Fruit fly (Drosophila melanogaster) whole organism, embryonic: Measurements from ENCODE around the gene Idh3g.

Experiments used
- Aef1 ChIP-seq: fragments of 200-800 bp; sonication (Bioruptor generic); IDR thresholded peaks from 3 replicates; pipeline ENCODE4 v1.3.6; 2022; ENCODE audit warnings: missing biosample characterization, missing genetic modification characterization
- Awh ChIP-seq: fragments of 200-800 bp; sonication (Bioruptor generic); IDR thresholded peaks from 2 replicates; pipeline ENCODE4, ENCODE4 v1.3.6; 2022; ENCODE audit warnings: missing biosample characterization, missing genetic modification characterization
- Blimp-1 ChIP-seq: fragments of 200-800 bp; sonication (Bioruptor generic); optimal IDR thresholded peaks from 3 replicates; lab custom pipeline; 2018; ENCODE audit warnings: missing biosample characterization, missing genetic modification characterization, mild to moderate bottlenecking, moderate library complexity, missing genetic modification reagents
- CG10267 ChIP-seq: fragments of 200-800 bp; sonication (Bioruptor generic); optimal IDR thresholded peaks from 2 replicates; lab custom pipeline; 2018; ENCODE audit warnings: missing biosample characterization, mild to moderate bottlenecking, missing genetic modification characterization, moderate library complexity
- CG10462 ChIP-seq: fragments of 200-800 bp; sonication (Bioruptor generic); optimal IDR thresholded peaks from 2 replicates; lab custom pipeline; 2016; ENCODE audit warnings: missing biosample characterization, missing genetic modification characterization
- CG11247 ChIP-seq: fragments of 200-800 bp; sonication (Bioruptor generic); IDR thresholded peaks from 2 replicates; pipeline ENCODE4 v1.3.6; 2022; ENCODE audit warnings: missing biosample characterization, missing genetic modification characterization
- CG11456 ChIP-seq: fragments of 200-800 bp; sonication (Bioruptor generic); IDR thresholded peaks from 3 replicates; pipeline ENCODE4 v1.3.6; 2022; ENCODE audit warnings: missing biosample characterization, missing genetic modification characterization
- CG12219 ChIP-seq: fragments of 200-800 bp; sonication (Bioruptor generic); optimal IDR thresholded peaks from 3 replicates; lab custom pipeline; 2018; ENCODE audit warnings: missing biosample characterization, mild to moderate bottlenecking, missing genetic modification characterization
- CG12942 ChIP-seq: fragments of 200-800 bp; sonication (Bioruptor generic); optimal IDR thresholded peaks from 3 replicates; lab custom pipeline; 2016; ENCODE audit warnings: missing biosample characterization, missing genetic modification characterization
- CG14441 ChIP-seq: fragments of 200-800 bp; sonication (Bioruptor generic); IDR thresholded peaks from 2 replicates; pipeline ENCODE4 v1.3.6; 2022; ENCODE audit warnings: missing biosample characterization, missing genetic modification characterization
- CG1602 ChIP-seq: fragments of 200-800 bp; sonication (Bioruptor generic); optimal IDR thresholded peaks from 3 replicates; lab custom pipeline; 2016; ENCODE audit warnings: missing biosample characterization, missing genetic modification characterization
- CG1603 ChIP-seq: fragments of 200-800 bp; sonication (Bioruptor generic); optimal IDR thresholded peaks from 2 replicates; lab custom pipeline; 2019; ENCODE audit warnings: missing biosample characterization, mild to moderate bottlenecking, missing genetic modification characterization, moderate library complexity
- CG16779 ChIP-seq: fragments of 200-800 bp; sonication (Bioruptor generic); IDR thresholded peaks from 2 replicates; pipeline ENCODE4 v1.3.6; 2022; ENCODE audit warnings: missing biosample characterization, missing genetic modification characterization
- CG17361 ChIP-seq: fragments of 200-800 bp; sonication (Bioruptor generic); IDR thresholded peaks from 3 replicates; pipeline ENCODE4 v1.3.6; 2022; ENCODE audit warnings: missing biosample characterization, missing genetic modification characterization
- CG1832 ChIP-seq: fragments of 200-800 bp; sonication (Bioruptor generic); optimal IDR thresholded peaks from 2 replicates; lab custom pipeline; 2017; ENCODE audit warnings: missing biosample characterization, mild to moderate bottlenecking, missing genetic modification characterization, inconsistent platforms
- CG18764 ChIP-seq: fragments of 200-800 bp; sonication (Bioruptor generic); optimal IDR thresholded peaks from 3 replicates; lab custom pipeline; 2016; ENCODE audit warnings: missing biosample characterization, missing genetic modification characterization
- CG2116 ChIP-seq: fragments of 200-800 bp; sonication (Bioruptor generic); optimal IDR thresholded peaks from 3 replicates; lab custom pipeline; 2018; ENCODE audit warnings: missing biosample characterization, mild to moderate bottlenecking, missing genetic modification characterization
- CG2712 ChIP-seq: fragments of 200-800 bp; optimal IDR thresholded peaks from 3 replicates; lab custom pipeline; 2019; ENCODE audit warnings: missing biosample characterization, mild to moderate bottlenecking, missing genetic modification characterization, moderate library complexity
- CG3065 ChIP-seq: fragments of 200-800 bp; sonication (Bioruptor generic); optimal IDR thresholded peaks from 2 replicates; lab custom pipeline; 2016; ENCODE audit warnings: missing biosample characterization, missing genetic modification characterization
- CG31224 ChIP-seq: fragments of 200-800 bp; sonication (Bioruptor generic); IDR thresholded peaks from 2 replicates; pipeline ENCODE4 v1.3.6; 2022; ENCODE audit warnings: missing biosample characterization, missing genetic modification characterization
- CG9609 ChIP-seq: fragments of 200-800 bp; sonication (Bioruptor generic); optimal IDR thresholded peaks from 3 replicates; lab custom pipeline; 2016; ENCODE audit warnings: missing biosample characterization, missing genetic modification characterization
- CG9727 ChIP-seq: fragments of 200-800 bp; sonication (Bioruptor generic); optimal IDR thresholded peaks from 3 replicates; lab custom pipeline; 2017; ENCODE audit warnings: missing biosample characterization, mild to moderate bottlenecking, missing genetic modification characterization
- CkIIα-i1 ChIP-seq: fragments of 200-800 bp; sonication (Bioruptor generic); IDR thresholded peaks from 2 replicates; pipeline ENCODE4 v1.3.6; 2022; ENCODE audit warnings: missing biosample characterization, missing genetic modification characterization
- D19B ChIP-seq: fragments of 200-800 bp; sonication (Bioruptor generic); optimal IDR thresholded peaks from 2 replicates; lab custom pipeline; 2017; ENCODE audit warnings: missing biosample characterization, mild to moderate bottlenecking, missing genetic modification characterization
- Dad ChIP-seq: fragments of 200-800 bp; sonication (Bioruptor generic); optimal IDR thresholded peaks from 3 replicates; lab custom pipeline; 2016; ENCODE audit warnings: missing biosample characterization, missing genetic modification characterization
- Dip3 ChIP-seq: fragments of 200-800 bp; sonication (Bioruptor generic); optimal IDR thresholded peaks from 3 replicates; lab custom pipeline; 2016; ENCODE audit warnings: missing biosample characterization, missing genetic modification characterization
- MBD-R2 ChIP-seq: fragments of 200-800 bp; sonication (Bioruptor generic); IDR thresholded peaks from 2 replicates; pipeline ENCODE4 v1.3.6; 2022; ENCODE audit warnings: missing biosample characterization, missing genetic modification characterization
- Nf-YA ChIP-seq: fragments of 200-800 bp; sonication (Bioruptor generic); IDR thresholded peaks from 2 replicates; pipeline ENCODE4 v1.3.6; 2022; ENCODE audit warnings: missing biosample characterization, missing genetic modification characterization
- Optix ChIP-seq: fragments of 200-800 bp; sonication (Bioruptor generic); IDR thresholded peaks from 3 replicates; pipeline ENCODE4 v1.3.6; 2022; ENCODE audit warnings: missing biosample characterization, missing genetic modification characterization
- Sox102F ChIP-seq: fragments of 200-800 bp; sonication (Bioruptor generic); optimal IDR thresholded peaks from 2 replicates; lab custom pipeline; 2018; ENCODE audit warnings: missing biosample characterization, mild to moderate bottlenecking, missing genetic modification characterization, moderate library complexity
- al ChIP-seq: fragments of 200-800 bp; sonication (Bioruptor generic); IDR thresholded peaks from 2 replicates; pipeline ENCODE4 v1.3.6; 2022; ENCODE audit warnings: missing biosample characterization, missing genetic modification characterization
- aop ChIP-seq: fragments of 200-800 bp; sonication (Bioruptor generic); IDR thresholded peaks from 2 replicates; pipeline ENCODE4 v1.3.6; 2022; ENCODE audit warnings: missing biosample characterization, missing genetic modification characterization
- btn ChIP-seq: fragments of 200-800 bp; sonication (Bioruptor generic); optimal IDR thresholded peaks from 2 replicates; lab custom pipeline; 2016; ENCODE audit warnings: missing biosample characterization, missing genetic modification characterization
- chif ChIP-seq, 2 experiments: fragments of 200-800 bp; sonication (Bioruptor generic); optimal IDR thresholded peaks; 3 replicates each; lab custom pipeline; 2016; ENCODE audit warnings: missing biosample characterization in 2 of 2, missing genetic modification characterization in 2 of 2
- ci ChIP-seq: fragments of 200-800 bp; sonication (Bioruptor generic); IDR thresholded peaks from 3 replicates; pipeline ENCODE4 v1.3.6; 2022; ENCODE audit warnings: missing biosample characterization, missing genetic modification characterization
- dysf ChIP-seq: fragments of 200-800 bp; sonication (Bioruptor generic); IDR thresholded peaks from 3 replicates; pipeline ENCODE4 v1.3.6; 2022; ENCODE audit warnings: missing biosample characterization, missing genetic modification characterization
- eyg ChIP-seq: fragments of 200-800 bp; sonication (Bioruptor generic); optimal IDR thresholded peaks from 3 replicates; lab custom pipeline; 2016; ENCODE audit warnings: missing biosample characterization, missing genetic modification characterization
- fd102C ChIP-seq: fragments of 200-800 bp; sonication (Bioruptor generic); optimal IDR thresholded peaks from 2 replicates; lab custom pipeline; 2018; ENCODE audit warnings: missing biosample characterization, mild to moderate bottlenecking, missing genetic modification characterization, moderate library complexity
- fd64A ChIP-seq: fragments of 200-800 bp; sonication (Bioruptor generic); optimal IDR thresholded peaks from 3 replicates; lab custom pipeline; 2018; ENCODE audit warnings: missing biosample characterization, mild to moderate bottlenecking, missing genetic modification characterization
- fd96Cb ChIP-seq: fragments of 200-800 bp; sonication (Bioruptor generic); optimal IDR thresholded peaks from 2 replicates; lab custom pipeline; 2018; ENCODE audit warnings: missing biosample characterization, mild to moderate bottlenecking, missing genetic modification characterization, moderate library complexity
- gro ChIP-seq: fragments of 200-800 bp; sonication (Bioruptor generic); optimal IDR thresholded peaks from 2 replicates; lab custom pipeline; 2016; ENCODE audit warnings: missing biosample characterization, missing genetic modification characterization
- h ChIP-seq: fragments of >200 bp; optimal IDR thresholded peaks from 2 replicates; lab custom pipeline; 2017
- insv ChIP-seq, 2 experiments: fragments of 200-800 bp; sonication (Bioruptor generic); optimal IDR thresholded peaks; 3 replicates each; lab custom pipeline; 2016 to 2018; ENCODE audit warnings: missing biosample characterization in 2 of 2, missing genetic modification characterization in 2 of 2
- inv ChIP-seq: fragments of 200-800 bp; sonication (Bioruptor generic); IDR thresholded peaks from 2 replicates; pipeline ENCODE4 v1.3.6; 2022; ENCODE audit warnings: missing biosample characterization, missing genetic modification characterization; ENCODE audit not compliant: partially characterized antibody
- onecut ChIP-seq: fragments of 200-800 bp; sonication (Bioruptor generic); IDR thresholded peaks from 2 replicates; pipeline ENCODE4 v1.3.6; 2022; ENCODE audit warnings: missing biosample characterization, missing genetic modification characterization
- org-1 ChIP-seq: fragments of 200-800 bp; sonication (Bioruptor generic); optimal IDR thresholded peaks from 2 replicates; lab custom pipeline; 2017; ENCODE audit warnings: missing biosample characterization, missing genetic modification characterization
- sima ChIP-seq: fragments of 200-800 bp; sonication (Bioruptor generic); optimal IDR thresholded peaks from 2 replicates; lab custom pipeline; 2016; ENCODE audit warnings: missing biosample characterization, missing genetic modification characterization
- slou ChIP-seq: fragments of 200-800 bp; sonication (Bioruptor generic); optimal IDR thresholded peaks from 3 replicates; lab custom pipeline; 2016; ENCODE audit warnings: missing biosample characterization, missing genetic modification characterization
- sna ChIP-seq: fragments of 200-800 bp; sonication (Bioruptor generic); IDR thresholded peaks from 2 replicates; pipeline ENCODE4 v1.3.6; 2022; ENCODE audit warnings: missing biosample characterization, missing genetic modification characterization; ENCODE audit not compliant: partially characterized antibody
- so ChIP-seq: fragments of 200-800 bp; sonication (Bioruptor generic); IDR thresholded peaks from 3 replicates; pipeline ENCODE4 v1.3.6; 2022; ENCODE audit warnings: missing biosample characterization, missing genetic modification characterization
- ssp ChIP-seq: fragments of 200-800 bp; sonication (Bioruptor generic); IDR thresholded peaks from 2 replicates; pipeline ENCODE4 v1.3.6; 2022; ENCODE audit warnings: missing biosample characterization, missing genetic modification characterization

Idh3g gene

DNA sequence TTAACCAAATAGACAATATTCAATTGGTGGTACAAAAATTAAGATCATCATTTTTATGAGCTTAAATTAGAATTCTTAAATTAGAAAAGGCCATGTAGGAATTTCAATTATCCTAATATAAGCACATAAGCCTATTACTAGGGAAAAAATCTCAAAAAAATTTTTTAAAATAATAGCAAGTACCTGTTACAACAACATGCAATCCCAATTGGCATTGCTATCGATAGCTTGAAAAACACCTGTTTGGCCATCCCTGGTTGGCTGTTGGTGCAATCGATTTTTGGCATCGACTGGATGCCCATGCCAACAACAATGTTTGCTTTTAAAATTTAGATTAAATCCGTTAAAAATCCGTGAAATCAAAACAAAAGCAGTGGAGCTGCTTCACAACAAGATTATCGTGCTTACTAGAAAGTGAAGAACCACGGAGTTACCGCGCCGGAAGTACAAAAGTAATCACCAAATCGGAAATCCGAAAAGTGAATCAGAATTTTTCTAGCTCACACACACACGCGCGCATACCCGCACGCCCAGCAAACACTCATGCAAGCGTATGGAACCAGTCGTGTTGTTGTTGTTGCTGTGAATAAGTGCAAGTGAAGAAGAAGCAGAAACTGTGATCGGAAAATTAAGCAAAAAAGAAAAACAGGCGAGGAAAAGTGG is 19.0 kb upstream of the Idh3g start, which contains the start of gene RASSF8 (continued):
- no peak for TF ChIP-seq CG12219 (GFP tag; lab: Kevin White, UChicago)
- peak; percentile 26; the same call in 1 of the 2 replicates for TF ChIP-seq CG31224 (GFP tag; lab: Robert Waterston, UW)
- no peak for TF ChIP-seq CG1832
- no peak for TF ChIP-seq CG10462 (GFP tag; lab: Kevin White, UChicago)
- TF ChIP-seq h (lab: Kevin White, UChicago): no peak
- TF ChIP-seq org-1: no peak
- TF ChIP-seq ci (GFP tag; lab: Robert Waterston, UW): 0 out of 3 replicates have a peak, but pooled peaks have one; percentile 7
- no peak for TF ChIP-seq CG10267 (tag; lab: Kevin White, UChicago)
- peak; percentile 86 for TF ChIP-seq Blimp-1 (GFP tag; lab: Kevin White, UChicago)
- no peak for TF ChIP-seq CG9609 (GFP tag; lab: Kevin White, UChicago)
- no peak for TF ChIP-seq CG11247 (GFP tag; lab: Robert Waterston, UW)
- 0 out of 2 replicates have a peak, but pooled peaks have one; percentile 12 for TF ChIP-seq aop (GFP tag; lab: Robert Waterston, UW)
- no peak for TF ChIP-seq btn (GFP tag; lab: Kevin White, UChicago)
- 0 out of 2 replicates have a peak, but pooled peaks have one; percentile 47 for TF ChIP-seq CG14441
- TF ChIP-seq so: no peak
- peak; percentile 9 for TF ChIP-seq Sox102F (GFP tag; lab: Kevin White, UChicago)
- TF ChIP-seq slou (GFP tag; lab: Kevin White, UChicago): no peak
- peak; percentile 53; the same call in 1 of the 3 replicates for TF ChIP-seq CG17361 (GFP tag; lab: Robert Waterston, UW)
- TF ChIP-seq Dip3 (GFP tag; lab: Kevin White, UChicago): peak; percentile 12
- TF ChIP-seq CG1602: peak; percentile 6
- TF ChIP-seq onecut (GFP tag; lab: Robert Waterston, UW): peak; percentile 84
- TF ChIP-seq Aef1 (GFP tag; lab: Robert Waterston, UW): peak; percentile 66
- TF ChIP-seq CG9727 (GFP tag; lab: Kevin White, UChicago): peak; percentile 56
- peak; percentile 62; the same call in 1 of the 3 replicates for TF ChIP-seq CG11456 (GFP tag; lab: Robert Waterston, UW)
- TF ChIP-seq CG2116 (GFP tag; lab: Kevin White, UChicago): peak; percentile 34
- TF ChIP-seq fd64A (GFP tag; lab: Kevin White, UChicago): no peak
- TF ChIP-seq Nf-YA (GFP tag; lab: Robert Waterston, UW): no peak; the same call in 1 of the 2 replicates
- TF ChIP-seq CG16779 (GFP tag; lab: Robert Waterston, UW): no peak
- no peak for TF ChIP-seq sima
- peak; percentile 37; the same call in 1 of the 2 replicates for TF ChIP-seq MBD-R2
- TF ChIP-seq al (GFP tag; lab: Robert Waterston, UW): peak; percentile 13; the same call in 1 of the 2 replicates
- no peak for TF ChIP-seq Dad
- no peak for TF ChIP-seq CG18764 (GFP tag; lab: Kevin White, UChicago)
- TF ChIP-seq dysf (GFP tag; lab: Robert Waterston, UW): peak; percentile 28; the same call in 1 of the 3 replicates
- TF ChIP-seq CG3065 (GFP tag; lab: Kevin White, UChicago): no peak
- TF ChIP-seq ssp: no peak
- TF ChIP-seq chif (GFP tag; optimal IDR thresholded peaks at IDR 0.05; lab: Kevin White, UChicago): no peak
- TF ChIP-seq Optix: no peak
- TF ChIP-seq inv (GFP tag; lab: Robert Waterston, UW): peak; percentile 54; the same call in 1 of the 2 replicates
- no peak for TF ChIP-seq eyg (GFP tag; lab: Kevin White, UChicago)
- TF ChIP-seq fd96Cb (tag; lab: Kevin White, UChicago): peak; percentile 14
- TF ChIP-seq insv (GFP tag; optimal IDR thresholded peaks at IDR 0.05; lab: Kevin White, UChicago): peak; percentile 68 to 96
- no peak for TF ChIP-seq Awh (GFP tag; lab: Robert Waterston, UW)
- TF ChIP-seq D19B (GFP tag; lab: Kevin White, UChicago): no peak
- no peak for TF ChIP-seq CkIIα-i1
- TF ChIP-seq gro (GFP tag; lab: Kevin White, UChicago): no peak
- no peak for TF ChIP-seq CG12942 (GFP tag; lab: Kevin White, UChicago)
- TF ChIP-seq sna (GFP tag; lab: Robert Waterston, UW): peak; percentile 46; the same call in 1 of the 2 replicates
- peak; percentile 7 for TF ChIP-seq CG2712 (tag; lab: Kevin White, UChicago)
- TF ChIP-seq fd102C (GFP tag; lab: Kevin White, UChicago): no peak
- TF ChIP-seq CG1603 (tag; lab: Kevin White, UChicago): peak; percentile 11
